Fruit fly (Drosophila melanogaster) whole organism, prepupa: Measurements from ENCODE around the gene CG7900.
A peak's percentile ranks its signal among the peaks of the same experiment; 100 is the strongest.

Experiments used
- Blimp-1 ChIP-seq: fragments of 200-800 bp; sonication (Bioruptor generic); optimal IDR thresholded peaks from 3 replicates; lab custom pipeline; 2017; ENCODE audit warnings: missing biosample characterization, missing genetic modification characterization, mild to moderate bottlenecking, moderate library complexity, missing genetic modification reagents
- CG10631 ChIP-seq: fragments of 200-800 bp; sonication (Bioruptor generic); optimal IDR thresholded peaks from 2 replicates; lab custom pipeline; 2016; ENCODE audit warnings: missing biosample characterization, missing genetic modification characterization
- CG3032 ChIP-seq: fragments of 200-800 bp; optimal IDR thresholded peaks from 2 replicates; lab custom pipeline; 2019; ENCODE audit warnings: missing biosample characterization, mild to moderate bottlenecking, missing genetic modification characterization, moderate library complexity
- CG32006 ChIP-seq: fragments of 200-800 bp; sonication (Bioruptor generic); optimal IDR thresholded peaks from 3 replicates; lab custom pipeline; 2017; ENCODE audit warnings: missing biosample characterization, mild to moderate bottlenecking, missing genetic modification characterization
- CG6792 ChIP-seq: fragments of 200-800 bp; sonication (Bioruptor generic); optimal IDR thresholded peaks from 3 replicates; lab custom pipeline; 2016; ENCODE audit warnings: missing biosample characterization, missing genetic modification characterization
- Ets21C ChIP-seq: fragments of 200-800 bp; sonication (Bioruptor generic); optimal IDR thresholded peaks from 3 replicates; lab custom pipeline; 2016; ENCODE audit warnings: missing biosample characterization, missing genetic modification characterization
- Hr4 ChIP-seq: fragments of 200-800 bp; sonication (Bioruptor generic); optimal IDR thresholded peaks from 3 replicates; lab custom pipeline; 2016; ENCODE audit warnings: missing biosample characterization, missing genetic modification characterization
- Lpt ChIP-seq: fragments of 200-800 bp; sonication (Bioruptor generic); optimal IDR thresholded peaks from 3 replicates; lab custom pipeline; 2016; ENCODE audit warnings: missing biosample characterization, missing genetic modification characterization
- Sox14 ChIP-seq: fragments of 200-800 bp; sonication (Bioruptor generic); optimal IDR thresholded peaks from 3 replicates; lab custom pipeline; 2016; ENCODE audit warnings: missing biosample characterization, missing genetic modification characterization
- fd59A ChIP-seq: fragments of 200-800 bp; sonication (Bioruptor generic); optimal IDR thresholded peaks from 2 replicates; lab custom pipeline; 2017; ENCODE audit warnings: missing biosample characterization, mild to moderate bottlenecking, missing genetic modification characterization, missing genetic modification reagents
- net ChIP-seq: fragments of 200-800 bp; sonication (Bioruptor generic); optimal IDR thresholded peaks from 3 replicates; lab custom pipeline; 2016; ENCODE audit warnings: missing biosample characterization, missing genetic modification characterization
- pdm3 ChIP-seq: fragments of 200-800 bp; sonication (Bioruptor generic); optimal IDR thresholded peaks from 3 replicates; lab custom pipeline; 2016; ENCODE audit warnings: missing biosample characterization, missing genetic modification characterization
- spab ChIP-seq: fragments of 200-800 bp; sonication (Bioruptor generic); optimal IDR thresholded peaks from 2 replicates; lab custom pipeline; 2017; ENCODE audit warnings: missing biosample characterization, mild to moderate bottlenecking, missing genetic modification characterization, missing genetic modification reagents

- peak; percentile 93 for TF ChIP-seq pdm3 (GFP tag; lab: Kevin White, UChicago)
- peak; percentile 89 for TF ChIP-seq spab (GFP tag; lab: Kevin White, UChicago)
- peak; percentile 84 for TF ChIP-seq Lpt
- TF ChIP-seq net (GFP tag; lab: Kevin White, UChicago) = peak; percentile 92
- peak; percentile 80 for TF ChIP-seq CG32006 (GFP tag; lab: Kevin White, UChicago)
- TF ChIP-seq CG10631 (GFP tag; lab: Kevin White, UChicago) = peak; percentile 91
- TF ChIP-seq Ets21C (GFP tag; lab: Kevin White, UChicago) = peak; percentile 92
- peak; percentile 78 for TF ChIP-seq Hr4 (GFP tag; lab: Kevin White, UChicago)
- peak; percentile 89 for TF ChIP-seq fd59A
- peak; percentile 73 for TF ChIP-seq Blimp-1 (GFP tag; lab: Kevin White, UChicago)
- TF ChIP-seq CG6792 (GFP tag; lab: Kevin White, UChicago) = peak; percentile 94
- TF ChIP-seq Sox14 (GFP tag; lab: Kevin White, UChicago) = peak; percentile 97
- peak; percentile 92 for TF ChIP-seq CG3032 (tag; lab: Kevin White, UChicago)
Observed at dm6 chr3R:8113833-8114673, 20.1 kb downstream of the CG7900 start.
